Worm (Caenorhabditis elegans) whole organism, late embryonic: Measurements from ENCODE around the gene srt-42.

Experiments used
- T23F11.4 ChIP-seq: fragments of 200-800 bp; sonication (Bioruptor generic); optimal IDR thresholded peaks from 2 replicates; lab custom pipeline; 2018; ENCODE audit warnings: mild to moderate bottlenecking, missing genetic modification characterization, missing compliant biosample characterization
- dve-1 ChIP-seq: sonication (generic microtip); optimal IDR thresholded peaks from 2 replicates; lab custom pipeline; 2017; ENCODE audit warnings: antibody characterized with exemption, mild to moderate bottlenecking, missing genetic modification characterization, missing compliant biosample characterization
- ets-4 ChIP-seq: sonication (generic microtip); optimal IDR thresholded peaks from 2 replicates; lab custom pipeline; 2016; ENCODE audit warnings: missing genetic modification characterization, missing compliant biosample characterization
- eyg-1 ChIP-seq: sonication (generic microtip); optimal IDR thresholded peaks from 2 replicates; lab custom pipeline; 2016; ENCODE audit warnings: missing genotype, missing genetic modification characterization, missing compliant biosample characterization
- fkh-10 ChIP-seq: fragments of 150-350 bp; optimal IDR thresholded peaks from 2 replicates; lab custom pipeline; 2014; ENCODE audit warnings: missing biosample characterization, missing genetic modification reagents, missing genetic modification characterization
- hlh-30 ChIP-seq: sonication (generic microtip); optimal IDR thresholded peaks from 2 replicates; lab custom pipeline; 2017; ENCODE audit warnings: antibody characterized with exemption, missing genetic modification characterization, missing compliant biosample characterization; ENCODE audit not compliant: insufficient read depth
- nfya-1 ChIP-seq: sonication (generic microtip); optimal IDR thresholded peaks from 2 replicates; lab custom pipeline; 2017; ENCODE audit warnings: missing genetic modification characterization, mild to moderate bottlenecking, missing compliant biosample characterization, antibody characterized with exemption, moderate library complexity
- sox-4 ChIP-seq: sonication (generic microtip); optimal IDR thresholded peaks from 2 replicates; lab custom pipeline; 2017; ENCODE audit warnings: mild to moderate bottlenecking, missing genetic modification characterization, inconsistent platforms, missing compliant biosample characterization

DNA sequence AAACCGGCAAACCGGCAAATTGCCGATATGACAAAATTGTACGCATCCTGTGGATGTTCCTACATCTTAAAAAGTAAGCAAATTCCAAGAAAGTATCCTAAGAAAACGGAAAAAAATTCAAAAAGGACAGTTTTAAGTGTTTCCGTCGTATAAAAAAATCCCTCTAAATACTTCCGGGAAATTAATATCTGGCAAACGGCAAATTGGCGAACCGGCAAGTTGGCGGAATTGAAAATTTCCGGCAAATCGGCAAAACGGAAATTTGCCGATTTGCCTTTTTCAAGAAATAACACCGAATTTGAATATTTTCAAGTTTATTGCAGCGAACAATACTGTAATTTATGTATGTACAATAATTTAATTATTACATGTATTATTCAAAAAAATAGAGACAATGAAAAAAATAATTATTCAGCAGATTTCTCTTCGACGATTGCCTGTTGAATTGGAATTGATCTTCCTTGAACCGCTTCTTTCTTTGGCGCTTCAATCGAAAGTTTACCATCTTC, 3.2 kb upstream of the srt-42 start:
- no peak for TF ChIP-seq nfya-1
- TF ChIP-seq sox-4: no peak
- TF ChIP-seq T23F11.4 (GFP tag; lab: Kevin White, UChicago): no peak
- no peak for TF ChIP-seq hlh-30 (tag; lab: Kevin White, UChicago)
- no peak for TF ChIP-seq ets-4
- no peak for TF ChIP-seq fkh-10 (GFP tag; lab: Kevin White, UChicago)
- no peak for TF ChIP-seq eyg-1 (tag; lab: Kevin White, UChicago)
- no peak for TF ChIP-seq dve-1
